Worm (Caenorhabditis elegans): ENCODE data around the gene nspg-5.

Gene nspg-5

DNA sequence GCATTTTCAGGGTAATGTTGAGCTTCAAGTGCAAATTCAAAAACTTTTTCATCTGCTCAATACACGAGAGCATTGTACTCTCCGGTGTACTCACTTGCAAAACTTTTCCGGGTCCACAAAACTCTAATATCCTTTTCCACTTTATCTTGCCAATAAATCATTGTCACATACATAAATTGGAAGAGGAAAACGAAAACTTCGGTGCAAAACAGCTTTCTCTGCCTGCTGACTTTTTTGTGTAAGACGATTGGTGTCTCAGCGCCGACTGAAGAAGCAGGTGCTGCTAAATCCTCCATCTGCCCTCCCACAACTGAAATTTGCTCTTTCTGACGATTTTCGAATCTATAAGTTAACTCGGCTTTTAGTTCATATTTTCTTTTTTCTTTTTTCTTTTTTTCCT lies 6.4 kb upstream of the nspg-5 start:
- TF ChIP-seq mab-5 (tag; optimal IDR thresholded peaks at IDR 0.05) (peak; percentile 77), nhr-10 (tag; optimal IDR thresholded peaks at IDR 0.05) (no peak), nhr-129 (tag; optimal IDR thresholded peaks at IDR 0.05) (peak; percentile 49), sma-9 (GFP tag; optimal IDR thresholded peaks at IDR 0.05) (peak; percentile 37), sma-9 (tag; optimal IDR thresholded peaks at IDR 0.05) (no peak), ztf-4 (tag; optimal IDR thresholded peaks at IDR 0.05) (peak; percentile 8), lsy-2 (tag; optimal IDR thresholded peaks at IDR 0.05) (peak in 1 of 2 experiments; percentile 12), ztf-1 (GFP tag; conservative IDR thresholded peaks at IDR 0.05) (no peak), nhr-23 (tag; optimal IDR thresholded peaks at IDR 0.05) (no peak), ZK546.5 (tag; optimal IDR thresholded peaks at IDR 0.05) (no peak)

DNA sequence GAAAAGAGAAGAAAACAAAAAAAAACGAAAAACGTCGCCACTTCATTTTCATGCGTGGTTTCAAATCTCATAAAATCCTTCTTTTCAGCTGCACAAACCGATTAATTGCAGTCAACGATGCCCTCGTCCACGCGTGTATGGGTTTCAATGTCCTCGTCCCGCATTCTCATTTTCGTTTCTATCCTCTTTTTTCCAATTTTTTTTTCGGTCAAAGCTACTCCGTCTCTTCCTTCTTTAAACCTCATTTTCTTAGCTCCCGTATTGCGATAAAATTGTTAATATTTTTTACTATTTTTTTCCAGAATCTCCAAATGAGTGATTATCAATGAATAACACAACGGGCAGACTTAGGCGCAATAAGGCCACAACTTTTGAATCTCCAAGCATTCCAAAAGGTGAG lies 5.7 kb upstream of the nspg-5 start, which contains the start of gene aakg-3:
Gene aakg-3 (plus strand): TSS at position 301 of the 400 bp plus-strand sequence.
- TF ChIP-seq ztf-11 (tag; optimal IDR thresholded peaks at IDR 0.05) (no peak), Y55F3AM.14 (GFP tag; optimal IDR thresholded peaks at IDR 0.05) (no peak), nhr-10 (tag; optimal IDR thresholded peaks at IDR 0.05) (no peak), snpc-4 (tag; optimal IDR thresholded peaks at IDR 0.05) (no peak), nhr-11 (tag; optimal IDR thresholded peaks at IDR 0.05) (no peak), alr-1 (tag; optimal IDR thresholded peaks at IDR 0.05) (no peak), nhr-23 (tag; optimal IDR thresholded peaks at IDR 0.05) (no peak), unc-55 (GFP tag; optimal IDR thresholded peaks at IDR 0.05) (no peak), R02D3.7 (tag; optimal IDR thresholded peaks at IDR 0.05) (no peak), skn-1 (tag; optimal IDR thresholded peaks at IDR 0.05) (no peak), fos-1 (tag; optimal IDR thresholded peaks at IDR 0.05) (no peak), ztf-4 (tag; optimal IDR thresholded peaks at IDR 0.05) (no peak), sma-9 (GFP tag; optimal IDR thresholded peaks at IDR 0.05) (no peak), sma-9 (tag; optimal IDR thresholded peaks at IDR 0.05) (no peak), ztf-1 (GFP tag; conservative IDR thresholded peaks at IDR 0.05) (no peak), ceh-16 (tag; optimal IDR thresholded peaks at IDR 0.05) (no peak), nhr-25 (tag; optimal IDR thresholded peaks at IDR 0.05) (no peak), lin-11 (tag; optimal IDR thresholded peaks at IDR 0.05) (no peak), elt-3 (tag; optimal IDR thresholded peaks at IDR 0.05) (no peak), elt-1 (tag; optimal IDR thresholded peaks at IDR 0.05) (no peak)

DNA sequence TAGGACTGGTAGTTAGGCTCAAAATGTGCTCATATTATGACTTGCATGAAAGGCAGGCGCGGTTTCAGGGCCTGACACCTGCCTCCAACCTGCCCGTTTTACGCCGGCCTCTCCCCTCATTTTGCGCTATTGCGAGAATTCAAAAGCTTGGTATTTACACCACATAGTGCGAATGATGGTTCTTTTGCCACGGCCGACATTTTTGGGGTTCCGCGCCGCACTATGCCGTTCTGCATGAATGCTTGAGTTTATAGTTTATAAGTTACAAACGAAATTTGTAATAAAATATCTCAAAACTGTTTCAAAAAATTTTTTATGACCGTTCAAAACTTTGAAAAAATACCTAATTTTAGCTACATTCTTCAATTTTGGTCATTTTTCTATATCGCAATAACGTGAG lies 3.7 kb upstream of the nspg-5 start:
- peak; percentile 7 for TF ChIP-seq snpc-4 (tag; optimal IDR thresholded peaks at IDR 0.05)
- no peak for TF ChIP-seq ztf-11 (tag; optimal IDR thresholded peaks at IDR 0.05)

DNA sequence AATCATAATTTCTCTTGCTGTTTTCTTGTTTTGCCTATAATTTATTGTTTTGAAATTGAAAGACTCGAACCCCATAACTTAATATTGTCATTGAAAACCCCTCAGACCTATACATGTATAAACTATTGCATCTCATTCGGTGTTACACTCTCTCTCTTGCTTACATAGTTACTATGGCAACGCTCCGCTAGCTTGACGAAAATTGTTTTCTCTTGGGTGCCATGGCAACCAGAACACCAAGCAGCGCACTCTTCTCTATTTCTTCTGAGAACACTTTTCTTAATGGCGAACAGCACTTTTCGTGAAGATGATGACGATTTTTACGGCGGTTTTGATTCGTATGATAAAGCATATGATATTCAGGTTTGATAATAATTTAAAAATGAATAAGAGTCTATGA lies 2.2 kb downstream of the nspg-5 start, which contains the start of gene osm-5:
Gene osm-5 (plus strand): TSS at position 268 of the 400 bp plus-strand sequence.
- TF ChIP-seq nhr-12 (tag; optimal IDR thresholded peaks at IDR 0.05) (no peak), fos-1 (tag; optimal IDR thresholded peaks at IDR 0.05) (no peak), nhr-11 (tag; optimal IDR thresholded peaks at IDR 0.05) (no peak), skn-1 (tag; optimal IDR thresholded peaks at IDR 0.05) (no peak), lin-11 (tag; optimal IDR thresholded peaks at IDR 0.05) (no peak), mab-5 (tag; optimal IDR thresholded peaks at IDR 0.05) (no peak), lin-39 (tag; optimal IDR thresholded peaks at IDR 0.05) (no peak), lsy-2 (tag; optimal IDR thresholded peaks at IDR 0.05) (no peak), C34F6.9 (tag; optimal IDR thresholded peaks at IDR 0.05) (no peak), zag-1 (tag; optimal IDR thresholded peaks at IDR 0.05) (no peak), alr-1 (tag; optimal IDR thresholded peaks at IDR 0.05) (no peak), nhr-129 (tag; optimal IDR thresholded peaks at IDR 0.05) (no peak), blmp-1 (tag; optimal IDR thresholded peaks at IDR 0.05; ENCODE audit: insufficient read depth) (no peak), lin-13 (GFP tag; optimal IDR thresholded peaks at IDR 0.05) (no peak), elt-1 (tag; optimal IDR thresholded peaks at IDR 0.05) (no peak), sma-3 (GFP tag; optimal IDR thresholded peaks at IDR 0.05) (no peak), peb-1 (tag; optimal IDR thresholded peaks at IDR 0.05) (no peak), unc-62 (GFP tag; optimal IDR thresholded peaks at IDR 0.05) (no peak), nhr-237 (tag; optimal IDR thresholded peaks at IDR 0.05) (no peak), unc-55 (GFP tag; optimal IDR thresholded peaks at IDR 0.05) (no peak)

DNA sequence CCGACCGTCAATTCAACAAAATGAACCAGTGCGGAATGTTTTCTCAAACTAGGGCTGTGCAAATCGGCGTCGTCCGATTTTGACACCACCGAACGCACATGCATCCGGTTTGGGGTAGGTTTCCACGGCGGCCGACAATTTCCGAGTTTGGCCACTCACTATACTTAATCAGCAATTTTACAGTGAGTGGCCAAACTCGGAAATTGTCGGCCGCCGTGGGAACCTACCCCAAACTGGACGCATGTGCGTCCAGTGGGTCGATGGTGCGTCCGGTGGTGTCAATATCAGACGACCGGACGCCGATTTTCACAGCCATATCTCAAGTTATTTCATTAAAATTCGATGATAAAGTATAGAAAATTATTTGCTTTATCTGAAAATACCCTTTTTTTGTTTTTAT lies 8.3 kb downstream of the nspg-5 start:
- TF ChIP-seq ceh-82 (tag; optimal IDR thresholded peaks at IDR 0.05) (no peak), fos-1 (tag; optimal IDR thresholded peaks at IDR 0.05) (no peak), nhr-77 (tag; optimal IDR thresholded peaks at IDR 0.05) (no peak), ZK546.5 (tag; optimal IDR thresholded peaks at IDR 0.05) (no peak), aly-2 (tag; optimal IDR thresholded peaks at IDR 0.05) (no peak), ceh-16 (tag; optimal IDR thresholded peaks at IDR 0.05) (no peak), blmp-1 (tag; optimal IDR thresholded peaks at IDR 0.05; ENCODE audit: insufficient read depth) (no peak), dmd-4 (tag; optimal IDR thresholded peaks at IDR 0.05) (no peak), C34F6.9 (tag; optimal IDR thresholded peaks at IDR 0.05) (no peak), lsy-2 (tag; optimal IDR thresholded peaks at IDR 0.05) (no peak), unc-55 (GFP tag; optimal IDR thresholded peaks at IDR 0.05) (no peak), R02D3.7 (tag; optimal IDR thresholded peaks at IDR 0.05) (no peak)
